Fruit fly (Drosophila melanogaster): ENCODE data around the gene ND-42.

Gene ND-42

DNA sequence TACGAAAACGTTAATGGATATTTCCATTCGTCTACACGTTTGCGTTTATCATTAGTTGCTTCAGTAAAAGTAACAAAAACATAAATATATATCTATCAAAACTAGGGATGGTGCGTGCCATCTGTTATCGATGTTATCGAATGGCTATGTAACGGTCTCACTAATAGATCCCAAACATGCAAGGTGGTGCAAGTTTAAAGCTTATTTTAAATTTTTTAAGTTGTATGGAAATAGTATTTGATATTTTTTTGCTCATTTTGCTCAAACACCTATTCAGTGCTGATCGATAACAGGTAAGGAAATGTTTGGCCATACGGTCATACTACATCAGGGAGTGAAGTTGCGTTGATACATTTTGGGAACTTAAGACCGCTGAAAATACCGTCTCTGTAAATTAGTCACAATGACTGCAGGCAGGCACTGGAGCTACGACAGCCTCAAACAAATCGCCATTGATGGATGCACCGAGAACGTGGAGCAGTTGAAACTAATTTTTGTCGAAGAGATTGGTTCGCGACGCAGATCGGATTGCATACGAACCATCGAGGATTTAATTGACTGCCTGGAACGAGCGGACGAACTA, 6.7 kb downstream of the ND-42 start, which contains the start of the genes CG45099, CG6015, pit and Fadd (continued):
- no peak for TF ChIP-seq ems (GFP tag; optimal IDR thresholded peaks at IDR 0.05)
- TF ChIP-seq BtbVII (GFP tag; optimal IDR thresholded peaks at IDR 0.05), result no peak
- TF ChIP-seq pros (GFP tag; optimal IDR thresholded peaks at IDR 0.05), result no peak
- TF ChIP-seq fd102C (GFP tag; optimal IDR thresholded peaks at IDR 0.05), result no peak
- no peak for TF ChIP-seq btn (GFP tag; optimal IDR thresholded peaks at IDR 0.05)
- TF ChIP-seq ranshi (GFP tag; IDR thresholded peaks at IDR 0.05), result no peak
- no peak for TF ChIP-seq cas (GFP tag; IDR thresholded peaks at IDR 0.05)
- no peak for TF ChIP-seq Hr51 (GFP tag; optimal IDR thresholded peaks at IDR 0.05)
- no peak for TF ChIP-seq CG4328 (GFP tag; optimal IDR thresholded peaks at IDR 0.05)
- no peak for TF ChIP-seq Rx (GFP tag; IDR thresholded peaks at IDR 0.05)
- peak; percentile 41 for TF ChIP-seq phol (tag; optimal IDR thresholded peaks at IDR 0.05)
- no peak for TF ChIP-seq Hsf (GFP tag; optimal IDR thresholded peaks at IDR 0.05)
- no peak for TF ChIP-seq CG10431 (GFP tag; optimal IDR thresholded peaks at IDR 0.05)
- TF ChIP-seq cwo (GFP tag; optimal IDR thresholded peaks at IDR 0.05), result no peak
- TF ChIP-seq tap (tag; optimal IDR thresholded peaks at IDR 0.05), result no peak
- no peak for TF ChIP-seq CG11696 (GFP tag; IDR thresholded peaks at IDR 0.05)
- peak; percentile 56; the same call in 2 of the 3 replicates for TF ChIP-seq CG6791 (GFP tag; IDR thresholded peaks at IDR 0.05; ENCODE audit: partially characterized antibody)
- no peak for TF ChIP-seq Mad (GFP tag; optimal IDR thresholded peaks at IDR 0.05)
- no peak for TF ChIP-seq CG8944 (GFP tag; optimal IDR thresholded peaks at IDR 0.05)
- no peak for TF ChIP-seq CG17186 (GFP tag; optimal IDR thresholded peaks at IDR 0.05)
- TF ChIP-seq Trl (optimal IDR thresholded peaks at IDR 0.05), result no peak
- TF ChIP-seq Trl (GFP tag; optimal IDR thresholded peaks at IDR 0.05), result no peak
- no peak for TF ChIP-seq CG31365 (tag; optimal IDR thresholded peaks at IDR 0.05)
- no peak for TF ChIP-seq CG18262 (tag; optimal IDR thresholded peaks at IDR 0.05)
- TF ChIP-seq CG13287 (GFP tag; IDR thresholded peaks at IDR 0.05; ENCODE audit: partially characterized antibody), result peak; percentile 77
- TF ChIP-seq sens-2 (GFP tag; IDR thresholded peaks at IDR 0.05), result no peak
- no peak for TF ChIP-seq ase (GFP tag; IDR thresholded peaks at IDR 0.05)
- TF ChIP-seq Nf-YA (GFP tag; IDR thresholded peaks at IDR 0.05), result no peak
- no peak for TF ChIP-seq Ssrp (tag; optimal IDR thresholded peaks at IDR 0.05)
- TF ChIP-seq NC2α (GFP tag; optimal IDR thresholded peaks at IDR 0.05), result no peak
- no peak for TF ChIP-seq ATbp (GFP tag; optimal IDR thresholded peaks at IDR 0.05)
- TF ChIP-seq Xbp1 (GFP tag; optimal IDR thresholded peaks at IDR 0.05), result no peak
- no peak for TF ChIP-seq H15 (GFP tag; IDR thresholded peaks at IDR 0.05)
- no peak for TF ChIP-seq CG11247 (GFP tag; IDR thresholded peaks at IDR 0.05)
- no peak for TF ChIP-seq gro (GFP tag; optimal IDR thresholded peaks at IDR 0.05)
- TF ChIP-seq Gsc (GFP tag; IDR thresholded peaks at IDR 0.05), result no peak
- no peak for TF ChIP-seq Ada2b (GFP tag; IDR thresholded peaks at IDR 0.05)
- TF ChIP-seq Optix (GFP tag; IDR thresholded peaks at IDR 0.05), result no peak
- TF ChIP-seq Tbp (GFP tag; optimal IDR thresholded peaks at IDR 0.05), result no peak
- no peak for TF ChIP-seq CG8388 (GFP tag; optimal IDR thresholded peaks at IDR 0.05)
- no peak for TF ChIP-seq chm (GFP tag; IDR thresholded peaks at IDR 0.05)
- TF ChIP-seq nerfin-2 (GFP tag; IDR thresholded peaks at IDR 0.05; ENCODE audit: partially characterized antibody), result peak; percentile 50
- TF ChIP-seq pum (GFP tag; optimal IDR thresholded peaks at IDR 0.05), result peak; percentile 6
- no peak for TF ChIP-seq CG16815 (GFP tag; optimal IDR thresholded peaks at IDR 0.05)
- TF ChIP-seq CG10366 (GFP tag; IDR thresholded peaks at IDR 0.05), result no peak
- no peak for TF ChIP-seq CG11398 (GFP tag; optimal IDR thresholded peaks at IDR 0.05)
- TF ChIP-seq Neu2 (GFP tag; optimal IDR thresholded peaks at IDR 0.05; ENCODE audit: borderline replicate concordance), result no peak
- peak; percentile 66 for TF ChIP-seq MBD-R2 (GFP tag; IDR thresholded peaks at IDR 0.05)
- TF ChIP-seq CG5953 (GFP tag; IDR thresholded peaks at IDR 0.05), result no peak
- no peak for TF ChIP-seq Oaz (GFP tag; IDR thresholded peaks at IDR 0.05)
- peak; percentile 53 for TF ChIP-seq kay (GFP tag; optimal IDR thresholded peaks at IDR 0.05)
- TF ChIP-seq chinmo (GFP tag; IDR thresholded peaks at IDR 0.05; ENCODE audit: partially characterized antibody), result no peak

All from whole organism, embryonic.